Worm (Caenorhabditis elegans) whole organism, late embryonic: Measurements from ENCODE around the gene arx-6.

ENCODE experiments used
- ceh-9 ChIP-seq: sonication (generic microtip); optimal IDR thresholded peaks from 2 replicates; lab custom pipeline; 2016; ENCODE audit warnings: mild to moderate bottlenecking, missing genetic modification characterization, inconsistent platforms, missing compliant biosample characterization
- fkh-10 ChIP-seq: fragments of 150-350 bp; optimal IDR thresholded peaks from 2 replicates; lab custom pipeline; 2014; ENCODE audit warnings: missing biosample characterization, missing genetic modification reagents, missing genetic modification characterization
- nfya-1 ChIP-seq: sonication (generic microtip); optimal IDR thresholded peaks from 2 replicates; lab custom pipeline; 2017; ENCODE audit warnings: missing genetic modification characterization, mild to moderate bottlenecking, missing compliant biosample characterization, antibody characterized with exemption, moderate library complexity
- pat-9 ChIP-seq: fragments of 200-800 bp; sonication (Bioruptor generic); optimal IDR thresholded peaks from 2 replicates; lab custom pipeline; 2018; ENCODE audit warnings: mild to moderate bottlenecking, missing genetic modification characterization, moderate library complexity, missing compliant biosample characterization

DNA sequence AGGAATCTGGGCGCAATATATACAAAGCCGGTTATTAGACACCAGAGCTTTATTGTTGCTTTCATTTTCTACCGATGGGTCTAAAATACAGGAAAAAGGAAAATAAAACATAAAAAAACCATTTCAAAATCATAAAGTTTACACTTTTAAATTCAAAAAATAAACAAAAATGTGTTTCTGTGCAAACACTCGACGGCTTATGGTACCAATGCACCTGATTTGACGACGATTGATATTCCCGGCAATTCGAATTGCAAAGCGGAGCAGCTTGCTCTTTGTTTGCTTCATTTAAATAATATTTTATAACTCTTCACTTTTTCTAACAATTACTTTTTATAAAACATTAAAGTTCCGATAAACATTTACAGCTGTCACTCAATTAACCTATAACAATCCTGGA is 28.3 kb upstream of the arx-6 start, which contains the start of gene F26A1.1:
- TF ChIP-seq ceh-9 (tag; lab: Kevin White, UChicago) (no peak), pat-9 (tag; lab: Kevin White, UChicago) (no peak), fkh-10 (no peak), nfya-1 (tag; lab: Kevin White, UChicago) (no peak)
